Worm (Caenorhabditis elegans) whole organism, mixed stage, embryonic: ENCODE data around the gene C16C8.26.

Source experiments
- bed-3 ChIP-seq: fragments of 200-800 bp; sonication (Bioruptor generic); optimal IDR thresholded peaks from 3 replicates; lab custom pipeline; 2018; ENCODE audit warnings: mild to moderate bottlenecking, missing genetic modification characterization, moderate library complexity, missing compliant biosample characterization
- blmp-1 ChIP-seq: fragments of 150-350 bp; optimal IDR thresholded peaks from 2 replicates; lab custom pipeline; 2014; ENCODE audit warnings: missing biosample characterization, missing genetic modification characterization
- ceh-39 ChIP-seq: fragments of 150-350 bp; optimal IDR thresholded peaks from 2 replicates; lab custom pipeline; 2014; ENCODE audit warnings: missing biosample characterization, missing genetic modification characterization
- ceh-83 ChIP-seq: fragments of 200-800 bp; sonication (Bioruptor generic); optimal IDR thresholded peaks from 2 replicates; lab custom pipeline; 2018; ENCODE audit warnings: mild to moderate bottlenecking, missing genetic modification characterization, missing compliant biosample characterization
- ces-1 ChIP-seq: fragments of 150-350 bp; optimal IDR thresholded peaks from 2 replicates; lab custom pipeline; 2014; ENCODE audit warnings: missing biosample characterization, missing genetic modification reagents, missing genetic modification characterization
- cnd-1 ChIP-seq: fragments of 200-800 bp; sonication (Bioruptor generic); optimal IDR thresholded peaks from 2 replicates; lab custom pipeline; 2018; ENCODE audit warnings: mild to moderate bottlenecking, missing genetic modification characterization, missing compliant biosample characterization
- drap-1 ChIP-seq: fragments of 200-800 bp; sonication (Bioruptor generic); optimal IDR thresholded peaks from 3 replicates; lab custom pipeline; 2018; ENCODE audit warnings: mild to moderate bottlenecking, missing genetic modification characterization, missing compliant biosample characterization
- elt-1 ChIP-seq: sonication (generic microtip); optimal IDR thresholded peaks from 2 replicates; lab custom pipeline; 2017; ENCODE audit warnings: missing genetic modification characterization, mild to moderate bottlenecking, missing compliant biosample characterization, antibody characterized with exemption, moderate library complexity, borderline replicate concordance; ENCODE audit not compliant: insufficient read depth
- elt-3 ChIP-seq: fragments of 150-350 bp; optimal IDR thresholded peaks from 2 replicates; lab custom pipeline; 2014; ENCODE audit warnings: missing biosample characterization, missing genetic modification characterization
- flh-1 ChIP-seq: fragments of 200-800 bp; sonication (Bioruptor generic); optimal IDR thresholded peaks from 2 replicates; lab custom pipeline; 2018; ENCODE audit warnings: mild to moderate bottlenecking, missing genetic modification characterization, moderate library complexity, missing compliant biosample characterization
- ham-2 ChIP-seq: fragments of 200-800 bp; sonication (Bioruptor generic); optimal IDR thresholded peaks from 2 replicates; lab custom pipeline; 2018; ENCODE audit warnings: mild to moderate bottlenecking, missing genetic modification characterization, missing compliant biosample characterization
- hlh-1 ChIP-seq: fragments of 150-350 bp; optimal IDR thresholded peaks from 2 replicates; lab custom pipeline; 2014; ENCODE audit warnings: missing biosample characterization, missing genetic modification reagents, missing genetic modification characterization
- lin-13 ChIP-seq: fragments of 150-350 bp; optimal IDR thresholded peaks from 2 replicates; lab custom pipeline; 2014; ENCODE audit warnings: missing biosample characterization, missing genetic modification characterization
- lin-32 ChIP-seq: fragments of 200-800 bp; sonication (Bioruptor generic); optimal IDR thresholded peaks from 2 replicates; lab custom pipeline; 2018; ENCODE audit warnings: mild to moderate bottlenecking, missing genetic modification characterization, missing compliant biosample characterization
- lsy-2 ChIP-seq: fragments of 150-350 bp; optimal IDR thresholded peaks from 2 replicates; lab custom pipeline; 2014; ENCODE audit warnings: missing biosample characterization, missing genetic modification characterization
- mab-5 ChIP-seq: fragments of 150-350 bp; optimal IDR thresholded peaks from 2 replicates; lab custom pipeline; 2014; ENCODE audit warnings: missing biosample characterization, missing genetic modification characterization
- mep-1 ChIP-seq: fragments of 150-350 bp; optimal IDR thresholded peaks from 2 replicates; lab custom pipeline; 2017; ENCODE audit warnings: missing biosample characterization, missing genetic modification reagents, missing genetic modification characterization, inconsistent platforms
- mls-2 ChIP-seq: sonication (generic microtip); optimal IDR thresholded peaks from 2 replicates; lab custom pipeline; 2016; ENCODE audit warnings: mild to moderate bottlenecking, missing genetic modification characterization, moderate library complexity, missing compliant biosample characterization
- nhr-12 ChIP-seq: fragments of 150-350 bp; optimal IDR thresholded peaks from 2 replicates; lab custom pipeline; 2014; ENCODE audit warnings: missing biosample characterization, missing genetic modification characterization
- nhr-237 ChIP-seq: fragments of 150-350 bp; optimal IDR thresholded peaks from 2 replicates; lab custom pipeline; 2014; ENCODE audit warnings: missing biosample characterization, missing genetic modification characterization
- nhr-28 ChIP-seq: fragments of 150-350 bp; optimal IDR thresholded peaks from 2 replicates; lab custom pipeline; 2014; ENCODE audit warnings: missing biosample characterization, missing genetic modification characterization
- nhr-76 ChIP-seq: sonication (generic microtip); optimal IDR thresholded peaks from 2 replicates; lab custom pipeline; 2017; ENCODE audit warnings: missing biosample characterization, missing genetic modification characterization
- pha-4 ChIP-seq: fragments of 150-350 bp; optimal IDR thresholded peaks from 2 replicates; lab custom pipeline; 2018; ENCODE audit warnings: missing biosample characterization, missing genetic modification reagents, missing genetic modification characterization
- sem-2 ChIP-seq: fragments of 200-800 bp; sonication (Bioruptor generic); optimal IDR thresholded peaks from 2 replicates; lab custom pipeline; 2018; ENCODE audit warnings: mild to moderate bottlenecking, missing genetic modification characterization, missing compliant biosample characterization
- snpc-4 ChIP-seq: fragments of 150-350 bp; optimal IDR thresholded peaks from 2 replicates; lab custom pipeline; 2014; ENCODE audit warnings: missing biosample characterization, missing genetic modification characterization
- tbx-8 ChIP-seq: fragments of 200-800 bp; sonication (Bioruptor generic); optimal IDR thresholded peaks from 2 replicates; lab custom pipeline; 2018; ENCODE audit warnings: mild to moderate bottlenecking, missing genetic modification characterization, moderate library complexity, missing compliant biosample characterization
- unc-120 ChIP-seq: sonication (generic microtip); optimal IDR thresholded peaks from 2 replicates; lab custom pipeline; 2017; ENCODE audit warnings: missing genetic modification characterization, missing compliant biosample characterization; ENCODE audit not compliant: poor library complexity, severe bottlenecking
- unc-39 ChIP-seq: fragments of 150-350 bp; optimal IDR thresholded peaks from 2 replicates; lab custom pipeline; 2014; ENCODE audit warnings: missing biosample characterization, missing genetic modification characterization
- unc-62 ChIP-seq: fragments of 150-350 bp; optimal IDR thresholded peaks from 2 replicates; lab custom pipeline; 2014; ENCODE audit warnings: missing biosample characterization, missing genetic modification reagents, missing genetic modification characterization
- zip-8 ChIP-seq: fragments of 150-350 bp; optimal IDR thresholded peaks from 2 replicates; lab custom pipeline; 2014; ENCODE audit warnings: missing biosample characterization, missing genetic modification characterization
- ztf-11 ChIP-seq: fragments of 150-350 bp; optimal IDR thresholded peaks from 2 replicates; lab custom pipeline; 2014; ENCODE audit warnings: missing biosample characterization, missing genetic modification characterization

Gene C16C8.26

ce11 chrII:3444280-3444679 is 13.8 kb downstream of the C16C8.26 start, which contains the start of gene C16C8.4:
TSS of gene C16C8.4 (minus strand) at chrII:3444380.
- TF ChIP-seq nhr-12 (tag; lab: Kevin White, UChicago) (no peak), nhr-76 (tag; lab: Kevin White, UChicago) (no peak), nhr-237 (tag; lab: Kevin White, UChicago) (no peak), sem-2 (GFP tag; lab: Kevin White, UChicago) (no peak), elt-1 (tag; lab: Kevin White, UChicago) (no peak), ces-1 (no peak), ztf-11 (tag; lab: Kevin White, UChicago) (no peak), nhr-28 (tag; lab: Kevin White, UChicago) (no peak), cnd-1 (tag; lab: Kevin White, UChicago) (no peak), snpc-4 (tag; lab: Kevin White, UChicago) (no peak), unc-120 (tag; lab: Kevin White, UChicago) (no peak), zip-8 (tag; lab: Kevin White, UChicago) (no peak), lin-32 (no peak), ceh-39 (no peak), hlh-1 (no peak), blmp-1 (tag; lab: Kevin White, UChicago) (no peak)

DNA sequence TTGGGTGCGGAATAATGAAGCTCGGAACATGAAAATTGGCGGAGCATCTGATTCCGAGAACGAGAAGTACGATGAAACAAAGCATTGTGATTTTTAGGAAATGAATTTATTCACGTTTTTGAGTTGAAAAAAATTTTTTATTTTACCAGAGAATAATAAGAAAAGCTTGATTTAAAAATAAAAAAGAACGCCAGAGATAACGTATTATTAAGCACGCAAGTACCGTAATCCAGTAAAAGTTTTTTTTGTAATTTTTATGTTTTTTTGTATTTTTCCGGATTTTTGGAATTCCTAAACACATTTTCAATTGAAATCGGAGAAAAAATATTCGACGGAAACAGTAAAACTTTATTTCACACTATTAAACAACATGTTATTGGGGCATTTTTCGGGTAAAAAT is 15.0 kb downstream of the C16C8.26 start, which contains the start of gene C16C8.22:
Gene C16C8.22, minus strand, starts transcription at position 101 of the 400 bp plus-strand sequence.
- TF ChIP-seq elt-1 (tag; lab: Kevin White, UChicago) (no peak), cnd-1 (tag; lab: Kevin White, UChicago) (no peak), nhr-237 (tag; lab: Kevin White, UChicago) (no peak)

DNA sequence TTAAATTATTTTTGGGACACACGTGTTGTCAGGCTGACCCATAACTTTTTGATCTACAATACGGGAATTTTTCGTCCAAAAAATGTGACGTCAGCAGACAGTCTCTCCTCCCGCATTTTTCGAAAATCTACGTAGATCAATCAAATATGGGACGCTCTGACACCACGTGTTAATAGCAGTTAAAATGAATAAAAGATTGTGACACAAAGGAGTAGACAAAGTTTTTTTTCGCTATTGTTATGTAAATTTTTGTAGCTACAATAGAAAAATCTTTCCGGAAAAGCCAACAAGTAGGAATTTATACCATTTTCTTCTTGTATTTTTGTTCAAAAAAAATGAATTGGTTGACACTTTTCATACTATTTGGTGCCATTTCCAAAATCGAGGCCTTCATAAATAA is 16.7 kb downstream of the C16C8.26 start, which contains the start of gene C16C8.27:
Gene C16C8.27, plus strand, starts transcription at position 301 of the 400 bp plus-strand sequence.
- TF ChIP-seq elt-3 (tag; lab: Kevin White, UChicago) = no peak
- no peak for TF ChIP-seq nhr-12 (tag; lab: Kevin White, UChicago)
- TF ChIP-seq zip-8 (tag; lab: Kevin White, UChicago) = no peak
- no peak for TF ChIP-seq pha-4 (tag; lab: Kevin White, UChicago)
- TF ChIP-seq ces-1 = no peak
- TF ChIP-seq lsy-2 = no peak
- TF ChIP-seq mls-2 = no peak
- TF ChIP-seq drap-1 (GFP tag; lab: Kevin White, UChicago) = no peak
- no peak for TF ChIP-seq unc-62
- TF ChIP-seq elt-1 (tag; lab: Kevin White, UChicago) = no peak
- TF ChIP-seq nhr-237 (tag; lab: Kevin White, UChicago) = no peak
- TF ChIP-seq, all 35 proteins: peak for 0

DNA sequence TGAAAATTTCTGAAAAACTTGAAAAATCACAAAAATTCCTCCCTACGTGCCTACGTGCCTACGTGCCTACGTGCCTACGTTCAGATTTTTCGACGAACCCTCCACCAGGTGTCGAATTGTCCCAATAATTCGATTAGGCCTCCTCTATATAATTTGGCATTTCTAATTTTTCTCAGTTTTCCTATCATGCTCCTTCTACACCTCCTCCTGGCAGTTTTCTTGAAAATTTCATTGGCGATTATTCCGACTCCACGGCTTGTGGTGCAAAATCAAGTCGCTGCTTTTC is 17.5 kb downstream of the C16C8.26 start, which contains the start of gene C16C8.17:
Gene C16C8.17, plus strand, starts transcription at position 187 of the 286 bp plus-strand sequence.
- TF ChIP-seq lin-13 (no peak), unc-39 (no peak), lin-32 (no peak), bed-3 (GFP tag; lab: Kevin White, UChicago) (no peak), ceh-83 (GFP tag; lab: Kevin White, UChicago) (no peak), nhr-237 (tag; lab: Kevin White, UChicago) (no peak), tbx-8 (GFP tag; lab: Kevin White, UChicago) (no peak), blmp-1 (tag; lab: Kevin White, UChicago) (no peak), elt-1 (tag; lab: Kevin White, UChicago) (no peak), ham-2 (GFP tag; lab: Kevin White, UChicago) (no peak), hlh-1 (no peak), mep-1 (no peak), drap-1 (GFP tag; lab: Kevin White, UChicago) (no peak), unc-62 (no peak), flh-1 (no peak), pha-4 (tag; lab: Kevin White, UChicago) (no peak), snpc-4 (tag; lab: Kevin White, UChicago) (no peak)

ce11 chrII:3439842-3440640 is 18.1 kb downstream of the C16C8.26 start:
- peak; percentile 64 for TF ChIP-seq zip-8 (tag; lab: Kevin White, UChicago)
- TF ChIP-seq ceh-83 (GFP tag; lab: Kevin White, UChicago) = no peak
- TF ChIP-seq blmp-1 (tag; lab: Kevin White, UChicago) = no peak
- no peak for TF ChIP-seq mab-5
- TF ChIP-seq nhr-28 (tag; lab: Kevin White, UChicago) = no peak
